Fruit fly (Drosophila melanogaster): Measurements from ENCODE around the gene CG7560.

CG7560 gene

dm6 chr3L:11448935-11449334 is 24.0 kb downstream of the CG7560 start (continued):
- TF ChIP-seq Lhr (GFP tag; optimal IDR thresholded peaks at IDR 0.05) (no peak), Opbp (GFP tag; IDR thresholded peaks at IDR 0.05; ENCODE audit: partially characterized antibody) (no peak), Atf-2 (GFP tag; optimal IDR thresholded peaks at IDR 0.05) (peak; percentile 42), fu2 (GFP tag; optimal IDR thresholded peaks at IDR 0.05) (peak; percentile 28), cad (GFP tag; optimal IDR thresholded peaks at IDR 0.05) (no peak), CG7372 (GFP tag; IDR thresholded peaks at IDR 0.05) (peak; percentile 21; the same call in 1 of the 2 replicates), CG14710 (tag; optimal IDR thresholded peaks at IDR 0.05) (peak; percentile 33), Fer3 (tag; optimal IDR thresholded peaks at IDR 0.05) (peak; percentile 52), org-1 (GFP tag; optimal IDR thresholded peaks at IDR 0.05) (peak; percentile 9), Elba2 (GFP tag; optimal IDR thresholded peaks at IDR 0.05) (no peak), seq (GFP tag; IDR thresholded peaks at IDR 0.05) (0 out of 2 replicates have a peak, but pooled peaks have one; percentile 29), emc (GFP tag; optimal IDR thresholded peaks at IDR 0.05) (peak; percentile 37), CG18764 (GFP tag; optimal IDR thresholded peaks at IDR 0.05) (peak; percentile 48), chif (GFP tag; optimal IDR thresholded peaks at IDR 0.05) (peak; percentile 24 to 66), Adf1 (GFP tag; IDR thresholded peaks at IDR 0.05) (no peak), hkb (optimal IDR thresholded peaks at IDR 0.05) (no peak), hkb (GFP tag; IDR thresholded peaks at IDR 0.05) (peak; percentile 61; the same call in 1 of the 2 replicates), Hand (GFP tag; optimal IDR thresholded peaks at IDR 0.05) (no peak), Ptx1 (GFP tag; IDR thresholded peaks at IDR 0.05) (peak; percentile 59), ssp (GFP tag; IDR thresholded peaks at IDR 0.05) (no peak), Pdp1 (GFP tag; optimal IDR thresholded peaks at IDR 0.05) (peak; percentile 41 to 52), CG2875 (GFP tag; optimal IDR thresholded peaks at IDR 0.05) (no peak), sc (optimal IDR thresholded peaks at IDR 0.05) (no peak), sc (GFP tag; optimal IDR thresholded peaks at IDR 0.05) (peak; percentile 31), otp (GFP tag; IDR thresholded peaks at IDR 0.05) (peak; percentile 81; the same call in 2 of the 3 replicates), Hr3 (GFP tag; optimal IDR thresholded peaks at IDR 0.05) (peak; percentile 22), CG10654 (GFP tag; optimal IDR thresholded peaks at IDR 0.05) (peak; percentile 1), wdn (GFP tag; IDR thresholded peaks at IDR 0.05) (peak; percentile 55; the same call in 1 of the 2 replicates), gcm (GFP tag; optimal IDR thresholded peaks at IDR 0.05) (no peak), CG7556 (GFP tag; optimal IDR thresholded peaks at IDR 0.05) (peak; percentile 20), CG30403 (GFP tag; optimal IDR thresholded peaks at IDR 0.05) (peak; percentile 58), Lim3 (GFP tag; IDR thresholded peaks at IDR 0.05) (peak; percentile 21; the same call in 1 of the 2 replicates), Nf-YB (GFP tag; optimal IDR thresholded peaks at IDR 0.05) (peak; percentile 23), zf30C (GFP tag; optimal IDR thresholded peaks at IDR 0.05) (no peak), CG5953 (GFP tag; IDR thresholded peaks at IDR 0.05) (0 out of 2 replicates have a peak, but pooled peaks have one; percentile 49), CG7271 (tag; optimal IDR thresholded peaks at IDR 0.05) (no peak), scrt (GFP tag; optimal IDR thresholded peaks at IDR 0.05) (peak; percentile 27), sr (GFP tag; IDR thresholded peaks at IDR 0.05) (0 out of 3 replicates have a peak, but pooled peaks have one; percentile 37), pum (GFP tag; optimal IDR thresholded peaks at IDR 0.05) (peak; percentile 41), CG15601 (tag; optimal IDR thresholded peaks at IDR 0.05) (no peak), CG3726 (GFP tag; IDR thresholded peaks at IDR 0.05) (no peak), Deaf1 (tag; optimal IDR thresholded peaks at IDR 0.05) (no peak), CG7357 (GFP tag; IDR thresholded peaks at IDR 0.05) (0 out of 3 replicates have a peak, but pooled peaks have one; percentile 10), pros (GFP tag; optimal IDR thresholded peaks at IDR 0.05) (no peak), CG8765 (GFP tag; IDR thresholded peaks at IDR 0.05) (0 out of 2 replicates have a peak, but pooled peaks have one; percentile 28), CG31388 (GFP tag; optimal IDR thresholded peaks at IDR 0.05) (no peak), pho (GFP tag; optimal IDR thresholded peaks at IDR 0.05) (peak; percentile 5), CG9876 (GFP tag; optimal IDR thresholded peaks at IDR 0.05) (peak; percentile 16), knrl (GFP tag; IDR thresholded peaks at IDR 0.05; ENCODE audit: partially characterized antibody) (no peak), CG8388 (GFP tag; optimal IDR thresholded peaks at IDR 0.05) (peak; percentile 37), CG9437 (GFP tag; optimal IDR thresholded peaks at IDR 0.05) (no peak)
